Worm (Caenorhabditis elegans) whole organism, L2 larva: ENCODE results near the gene C54F6.15.

ENCODE experiments used
- Y55F3AM.14 ChIP-seq: fragments of 200-800 bp; sonication (Bioruptor generic); optimal IDR thresholded peaks from 2 replicates; lab custom pipeline; 2018; ENCODE audit warnings: mild to moderate bottlenecking, missing genetic modification characterization, missing compliant biosample characterization
- alr-1 ChIP-seq: fragments of 150-350 bp; optimal IDR thresholded peaks from 2 replicates; lab custom pipeline; 2014; ENCODE audit warnings: missing biosample characterization, missing genetic modification characterization
- ama-1 ChIP-seq: fragments of 150-350 bp; optimal IDR thresholded peaks from 2 replicates; lab custom pipeline; 2018; ENCODE audit warnings: inconsistent platforms
- crh-2 ChIP-seq: sonication (generic microtip); optimal IDR thresholded peaks from 2 replicates; lab custom pipeline; 2017; ENCODE audit warnings: missing biosample characterization, missing genetic modification characterization
- dmd-4 ChIP-seq: sonication (generic microtip); optimal IDR thresholded peaks from 2 replicates; lab custom pipeline; 2017; ENCODE audit warnings: missing biosample characterization, missing genetic modification characterization
- elt-1 ChIP-seq: fragments of 150-350 bp; optimal IDR thresholded peaks from 2 replicates; lab custom pipeline; 2014; ENCODE audit warnings: missing biosample characterization, missing genetic modification characterization
- elt-3 ChIP-seq: sonication (generic microtip); optimal IDR thresholded peaks from 2 replicates; lab custom pipeline; 2017; ENCODE audit warnings: missing biosample characterization, missing genetic modification characterization
- gmeb-1 ChIP-seq: fragments of 150-350 bp; optimal IDR thresholded peaks from 2 replicates; lab custom pipeline; 2014; ENCODE audit warnings: missing biosample characterization, missing genetic modification characterization
- lin-11 ChIP-seq: fragments of 150-350 bp; sonication (generic microtip); optimal IDR thresholded peaks from 2 replicates; lab custom pipeline; 2014; ENCODE audit warnings: missing biosample characterization, missing genetic modification characterization, inconsistent platforms, mixed read lengths
- lin-13 ChIP-seq: fragments of 150-350 bp; optimal IDR thresholded peaks from 2 replicates; lab custom pipeline; 2014; ENCODE audit warnings: missing biosample characterization, missing genetic modification reagents, missing genetic modification characterization
- lin-39 ChIP-seq: fragments of 150-350 bp; optimal IDR thresholded peaks from 2 replicates; lab custom pipeline; 2014; ENCODE audit warnings: missing biosample characterization, missing genetic modification reagents, missing genetic modification characterization
- mab-5 ChIP-seq: fragments of 150-350 bp; optimal IDR thresholded peaks from 2 replicates; lab custom pipeline; 2014; ENCODE audit warnings: missing biosample characterization, missing genetic modification characterization
- nhr-12 ChIP-seq: fragments of 150-350 bp; optimal IDR thresholded peaks from 2 replicates; lab custom pipeline; 2014; ENCODE audit warnings: missing biosample characterization, missing genetic modification characterization
- nhr-21 ChIP-seq: fragments of 150-350 bp; optimal IDR thresholded peaks from 2 replicates; lab custom pipeline; 2014; ENCODE audit warnings: missing biosample characterization, missing genetic modification characterization
- peb-1 ChIP-seq: fragments of 150-350 bp; optimal IDR thresholded peaks from 2 replicates; lab custom pipeline; 2014; ENCODE audit warnings: missing biosample characterization, missing genetic modification characterization
- sem-4 ChIP-seq: fragments of 150-350 bp; optimal IDR thresholded peaks from 2 replicates; lab custom pipeline; 2014; ENCODE audit warnings: missing biosample characterization, missing genetic modification reagents, missing genetic modification characterization
- skn-1 ChIP-seq: sonication (generic microtip); optimal IDR thresholded peaks from 2 replicates; lab custom pipeline; 2017; ENCODE audit warnings: missing biosample characterization, missing genetic modification characterization
- unc-55 ChIP-seq: fragments of 150-350 bp; sonication (generic microtip); optimal IDR thresholded peaks from 3 replicates; lab custom pipeline; 2014; ENCODE audit warnings: missing biosample characterization, missing genetic modification reagents, missing genetic modification characterization
- unc-62 ChIP-seq: fragments of 150-350 bp; optimal IDR thresholded peaks from 2 replicates; lab custom pipeline; 2014; ENCODE audit warnings: missing biosample characterization, missing genetic modification reagents, missing genetic modification characterization
- ztf-4 ChIP-seq: fragments of 150-350 bp; optimal IDR thresholded peaks from 2 replicates; lab custom pipeline; 2014; ENCODE audit warnings: missing biosample characterization, missing genetic modification characterization

C54F6.15 gene

DNA sequence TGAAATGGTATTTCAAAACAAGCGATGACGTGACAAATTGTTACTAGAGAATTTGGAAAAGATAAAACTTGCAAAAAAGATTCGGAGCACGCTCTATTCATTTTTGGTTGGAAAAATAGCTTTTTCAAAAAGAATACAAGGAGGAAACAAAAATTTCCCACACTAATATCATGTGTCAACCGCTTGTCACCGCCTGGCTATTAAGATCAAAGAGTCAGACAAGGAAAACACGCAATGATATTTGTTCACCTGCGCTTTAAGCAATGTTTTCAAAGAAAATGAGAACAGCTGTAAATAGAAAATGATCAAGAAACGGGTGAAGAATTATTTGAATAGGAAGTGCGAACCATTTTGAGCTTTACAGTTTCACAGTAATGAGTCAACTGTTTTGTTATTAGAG is 45.4 kb downstream of the C54F6.15 start, which contains the start of gene srh-125:
srh-125 (minus strand) TSS at position 101 of the 400 bp plus-strand sequence.
- TF ChIP-seq ztf-4 (tag; lab: Kevin White, UChicago) (no peak), nhr-21 (tag; lab: Kevin White, UChicago) (no peak), dmd-4 (tag; lab: Kevin White, UChicago) (no peak), elt-1 (tag; lab: Kevin White, UChicago) (no peak), Y55F3AM.14 (GFP tag; lab: Kevin White, UChicago) (no peak), mab-5 (tag; lab: Kevin White, UChicago) (no peak), nhr-12 (no peak), unc-62 (GFP tag; lab: Kevin White, UChicago) (no peak), lin-39 (tag; lab: Kevin White, UChicago) (no peak), lin-11 (no peak), lin-13 (no peak), crh-2 (tag; lab: Kevin White, UChicago) (no peak)
- TF ChIP-seq, all 48 proteins: peak for 0

DNA sequence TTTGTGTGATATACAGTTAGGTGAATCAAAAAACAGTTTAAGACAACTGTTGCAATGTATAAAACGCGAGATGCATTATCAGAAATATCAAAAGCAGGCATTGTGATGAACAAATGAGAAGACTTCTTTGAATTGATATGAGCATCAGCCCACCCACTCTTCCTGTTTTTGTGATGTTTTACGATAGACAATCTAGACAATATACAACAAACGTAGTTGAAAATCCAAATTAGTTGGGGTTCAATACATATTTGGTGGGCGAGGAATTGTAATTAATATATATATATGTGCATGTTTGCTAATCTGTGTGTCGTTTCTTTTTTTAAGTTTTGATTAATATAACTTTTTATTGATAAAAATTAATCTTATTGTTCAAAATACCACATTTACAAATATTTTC is 49.4 kb downstream of the C54F6.15 start, which contains the start of gene str-28:
str-28 (minus strand) TSS at position 101 of the 400 bp plus-strand sequence.
- no peak for TF ChIP-seq unc-55 (GFP tag; lab: Kevin White, UChicago)
- no peak for TF ChIP-seq skn-1
- no peak for TF ChIP-seq alr-1 (tag; lab: Kevin White, UChicago)
- no peak for TF ChIP-seq gmeb-1 (tag; lab: Kevin White, UChicago)
- no peak for TF ChIP-seq peb-1
- TF ChIP-seq elt-1 (tag; lab: Kevin White, UChicago): no peak
- TF ChIP-seq elt-3 (tag; lab: Kevin White, UChicago): no peak
- no peak for TF ChIP-seq sem-4 (tag; lab: Kevin White, UChicago)
- no peak for TF ChIP-seq ztf-4 (tag; lab: Kevin White, UChicago)
- TF ChIP-seq ama-1 (lab: Kevin White, UChicago): no peak
- TF ChIP-seq crh-2 (tag; lab: Kevin White, UChicago): no peak
